Worm (Caenorhabditis elegans) whole organism, L4/young adult: Measurements from ENCODE around the gene prkl-1.

Experiments
- W03F9.2 ChIP-seq: fragments of 150-350 bp; optimal IDR thresholded peaks from 2 replicates; lab custom pipeline; 2014; ENCODE audit warnings: missing biosample characterization, missing genetic modification characterization
- him-1 ChIP-seq: sonication (generic microtip); optimal IDR thresholded peaks from 2 replicates; lab custom pipeline; 2016; ENCODE audit warnings: missing genotype, missing genetic modification reagents, missing genetic modification characterization, missing compliant biosample characterization

- no peak for TF ChIP-seq him-1 (tag; lab: Kevin White, UChicago)
- no peak for TF ChIP-seq W03F9.2 (tag; lab: Kevin White, UChicago)
Measured at ce11 chrIV:7010835-7011234, 24.1 kb upstream of the prkl-1 start, which contains the start of gene C25A8.1.
